Fruit fly (Drosophila melanogaster): ENCODE data around the gene Gr93b.

Gene Gr93b

dm6 chr3R:21837069-21837977 lies 6.2 kb downstream of the Gr93b start (continued):
- TF ChIP-seq CG4707 (GFP tag; optimal IDR thresholded peaks at IDR 0.05) (no peak), bowl (GFP tag; IDR thresholded peaks at IDR 0.05) (no peak), Drgx (GFP tag; IDR thresholded peaks at IDR 0.05) (peak; percentile 34), gsb (GFP tag; IDR thresholded peaks at IDR 0.05) (no peak), lola (GFP tag; optimal IDR thresholded peaks at IDR 0.05) (no peak), abd-A (tag; optimal IDR thresholded peaks at IDR 0.05) (no peak), ab (GFP tag; optimal IDR thresholded peaks at IDR 0.05) (no peak), CG3847 (GFP tag; IDR thresholded peaks at IDR 0.05) (no peak), CG18619 (GFP tag; optimal IDR thresholded peaks at IDR 0.05) (no peak), CG7357 (GFP tag; IDR thresholded peaks at IDR 0.05) (no peak), CG7556 (GFP tag; optimal IDR thresholded peaks at IDR 0.05) (peak; percentile 29), CG14710 (tag; optimal IDR thresholded peaks at IDR 0.05) (no peak), CG8388 (GFP tag; optimal IDR thresholded peaks at IDR 0.05) (no peak), CG1832 (GFP tag; optimal IDR thresholded peaks at IDR 0.05) (no peak), CG16813 (GFP tag; IDR thresholded peaks at IDR 0.05; ENCODE audit: partially characterized antibody) (no peak), dati (GFP tag; IDR thresholded peaks at IDR 0.05) (no peak), CG10267 (tag; optimal IDR thresholded peaks at IDR 0.05) (peak; percentile 25), unc-4 (GFP tag; IDR thresholded peaks at IDR 0.05; ENCODE audit: partially characterized antibody) (no peak), CG17568 (GFP tag; optimal IDR thresholded peaks at IDR 0.05) (no peak), ara (GFP tag; IDR thresholded peaks at IDR 0.05) (peak; percentile 65), Fer2 (tag; optimal IDR thresholded peaks at IDR 0.05) (no peak), CG13894 (tag; optimal IDR thresholded peaks at IDR 0.05) (no peak), hb (GFP tag; IDR thresholded peaks at IDR 0.05; ENCODE audit: partially characterized antibody) (no peak), chm (GFP tag; IDR thresholded peaks at IDR 0.05) (no peak), Sry-β (GFP tag; optimal IDR thresholded peaks at IDR 0.05) (no peak), NC2β (GFP tag; optimal IDR thresholded peaks at IDR 0.05) (no peak), Kr (GFP tag; optimal IDR thresholded peaks at IDR 0.05) (no peak), MESR4 (GFP tag; optimal IDR thresholded peaks at IDR 0.05) (no peak), ems (GFP tag; optimal IDR thresholded peaks at IDR 0.05) (peak; percentile 1), tx (GFP tag; optimal IDR thresholded peaks at IDR 0.05) (no peak), CG18011 (GFP tag; optimal IDR thresholded peaks at IDR 0.05) (no peak), kay (GFP tag; optimal IDR thresholded peaks at IDR 0.05) (no peak), CG34224 (GFP tag; IDR thresholded peaks at IDR 0.05; ENCODE audit: partially characterized antibody) (no peak), CG3995 (GFP tag; optimal IDR thresholded peaks at IDR 0.05) (no peak), pnt (GFP tag; optimal IDR thresholded peaks at IDR 0.05) (no peak), CTCF (GFP tag; optimal IDR thresholded peaks at IDR 0.05) (no peak), CG11696 (GFP tag; IDR thresholded peaks at IDR 0.05) (0 out of 2 replicates have a peak, but pooled peaks have one; percentile 31), ap (GFP tag; IDR thresholded peaks at IDR 0.05) (no peak), D19B (GFP tag; optimal IDR thresholded peaks at IDR 0.05) (no peak), chif (GFP tag; optimal IDR thresholded peaks at IDR 0.05) (no peak), mam (GFP tag; optimal IDR thresholded peaks at IDR 0.05) (no peak), CG5245 (GFP tag; optimal IDR thresholded peaks at IDR 0.05) (no peak), CHES-1-like (GFP tag; optimal IDR thresholded peaks at IDR 0.05) (no peak), CG8359 (GFP tag; optimal IDR thresholded peaks at IDR 0.05; ENCODE audit: borderline replicate concordance) (no peak), ERR (GFP tag; optimal IDR thresholded peaks at IDR 0.05) (no peak), CG31365 (tag; optimal IDR thresholded peaks at IDR 0.05) (no peak), CoRest (tag; optimal IDR thresholded peaks at IDR 0.05) (no peak), inv (GFP tag; IDR thresholded peaks at IDR 0.05; ENCODE audit: partially characterized antibody) (no peak), CG18764 (GFP tag; optimal IDR thresholded peaks at IDR 0.05) (no peak)
